Fruit fly (Drosophila melanogaster): ENCODE results near the gene CG12347.

The CG12347 gene

dm6 chr3R:17949362-17950121, 43.3 kb downstream of the CG12347 start (continued):
- TF ChIP-seq spab (GFP tag; optimal IDR thresholded peaks at IDR 0.05) (peak; percentile 51), Sox14 (GFP tag; optimal IDR thresholded peaks at IDR 0.05) (peak; percentile 39), salr (GFP tag; optimal IDR thresholded peaks at IDR 0.05) (peak in 1 of 2 experiments; percentile 15), Eip93F (GFP tag; optimal IDR thresholded peaks at IDR 0.05) (no peak), CG3032 (tag; optimal IDR thresholded peaks at IDR 0.05) (peak; percentile 48), Eip75B (GFP tag; optimal IDR thresholded peaks at IDR 0.05) (peak; percentile 60), pdm3 (GFP tag; optimal IDR thresholded peaks at IDR 0.05) (peak; percentile 38), topi (GFP tag; optimal IDR thresholded peaks at IDR 0.05) (peak; percentile 53), eg (GFP tag; IDR thresholded peaks at IDR 0.05) (peak; percentile 31; the same call in 1 of the 3 replicates), net (GFP tag; optimal IDR thresholded peaks at IDR 0.05) (peak; percentile 51), CG6854 (GFP tag; optimal IDR thresholded peaks at IDR 0.05) (no peak), CG8632 (GFP tag; optimal IDR thresholded peaks at IDR 0.05) (peak; percentile 48), CG6163 (GFP tag; IDR thresholded peaks at IDR 0.05) (peak; percentile 49; the same call in 2 of the 3 replicates), CG34406 (GFP tag; optimal IDR thresholded peaks at IDR 0.05) (peak; percentile 31), CG32006 (GFP tag; optimal IDR thresholded peaks at IDR 0.05) (peak; percentile 79), vri (GFP tag; optimal IDR thresholded peaks at IDR 0.05) (no peak), acj6 (GFP tag; optimal IDR thresholded peaks at IDR 0.05) (peak; percentile 50), CG11762 (GFP tag; optimal IDR thresholded peaks at IDR 0.05; ENCODE audit: insufficient read depth) (peak; percentile 17), Hr39 (GFP tag; optimal IDR thresholded peaks at IDR 0.05) (peak; percentile 54), CG9139 (GFP tag; optimal IDR thresholded peaks at IDR 0.05) (peak; percentile 8), CG31627 (GFP tag; optimal IDR thresholded peaks at IDR 0.05) (peak; percentile 53), fkh (GFP tag; optimal IDR thresholded peaks at IDR 0.05) (peak; percentile 89), CG3919 (GFP tag; optimal IDR thresholded peaks at IDR 0.05) (peak; percentile 54), cyc (GFP tag; optimal IDR thresholded peaks at IDR 0.05) (peak; percentile 35), dac (GFP tag; optimal IDR thresholded peaks at IDR 0.05) (peak; percentile 31), svp (GFP tag) (peak; percentile 81), dsx (GFP tag; optimal IDR thresholded peaks at IDR 0.05; ENCODE audit: poor library complexity, severe bottlenecking) (peak; percentile 25), OdsH (GFP tag; optimal IDR thresholded peaks at IDR 0.05) (peak; percentile 57), Smox (GFP tag; optimal IDR thresholded peaks at IDR 0.05) (peak; percentile 30), Lpt (GFP tag; optimal IDR thresholded peaks at IDR 0.05) (no peak), CG15336 (GFP tag; IDR thresholded peaks at IDR 0.05) (peak; percentile 49; the same call in 1 of the 2 replicates), Blimp-1 (GFP tag; optimal IDR thresholded peaks at IDR 0.05) (peak; percentile 6), Ets96B (tag; optimal IDR thresholded peaks at IDR 0.05) (peak; percentile 41), CG8119 (GFP tag; IDR thresholded peaks at IDR 0.05) (peak; percentile 76), CG16779 (tag; optimal IDR thresholded peaks at IDR 0.05) (no peak), Hr4 (GFP tag; optimal IDR thresholded peaks at IDR 0.05) (peak; percentile 75)

DNA sequence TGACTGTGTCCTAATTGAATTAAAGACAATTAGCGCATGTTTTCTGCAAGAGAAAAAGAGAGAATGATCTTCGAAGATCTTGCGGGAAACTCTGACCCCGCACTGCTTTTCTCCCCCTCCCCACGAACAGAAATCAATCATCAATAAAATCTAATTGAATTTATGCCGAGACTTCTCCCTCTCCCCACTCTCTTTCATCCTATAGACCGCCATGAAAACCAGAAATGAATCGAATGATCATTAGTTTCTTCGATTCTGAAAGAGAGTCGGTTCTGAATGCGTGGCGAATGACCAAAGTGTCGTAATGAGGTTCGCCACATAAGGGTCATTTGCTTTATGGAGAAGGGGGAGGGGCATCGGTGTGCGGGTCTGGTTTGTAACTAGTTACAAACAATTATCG, 44.2 kb downstream of the CG12347 start:
- TF ChIP-seq achi (GFP tag; optimal IDR thresholded peaks at IDR 0.05) (no peak), Eip93F (GFP tag; optimal IDR thresholded peaks at IDR 0.05) (no peak), Eip78C (GFP tag) (peak; percentile 44), cyc (GFP tag; optimal IDR thresholded peaks at IDR 0.05) (no peak), CG34406 (GFP tag; optimal IDR thresholded peaks at IDR 0.05) (no peak), Ets96B (tag; optimal IDR thresholded peaks at IDR 0.05) (no peak), CG9139 (GFP tag; optimal IDR thresholded peaks at IDR 0.05) (no peak)

DNA sequence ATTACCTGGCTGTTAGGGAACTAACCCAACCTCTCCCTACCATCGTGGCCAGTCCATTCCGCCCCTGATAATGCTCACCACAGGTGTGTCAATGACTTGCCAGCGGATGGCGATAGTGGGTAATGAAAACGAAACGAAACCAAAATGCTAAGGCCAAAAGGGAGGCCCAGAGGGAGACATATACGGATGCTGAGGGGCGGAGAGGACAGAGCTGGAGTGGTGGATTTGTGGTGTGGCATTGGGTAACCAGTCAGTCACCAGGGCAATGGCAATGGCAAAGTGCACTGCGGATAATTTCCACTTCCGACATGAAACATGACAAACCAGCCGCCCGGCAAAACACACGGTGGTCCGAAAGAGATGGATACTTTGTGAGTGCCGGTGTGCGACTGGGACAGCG, 45.0 kb downstream of the CG12347 start:
- TF ChIP-seq Ets96B (tag; optimal IDR thresholded peaks at IDR 0.05) (no peak), ss (GFP tag; optimal IDR thresholded peaks at IDR 0.05) (peak in 1 of 2 experiments; percentile 7)
